Worm (Caenorhabditis elegans): ENCODE results near the gene mans-4.

Gene mans-4

ce11 chrIV:9090538-9091195 is 12.3 kb upstream of the mans-4 start:
- no peak for TF ChIP-seq cog-1 (tag; optimal IDR thresholded peaks at IDR 0.05)
- TF ChIP-seq ztf-23 (GFP tag; IDR thresholded peaks at IDR 0.05), result no peak
- no peak for TF ChIP-seq flt-1 (GFP tag; IDR thresholded peaks at IDR 0.05)
- no peak for TF ChIP-seq ztf-29 (GFP tag; IDR thresholded peaks at IDR 0.05)
- TF ChIP-seq ref-1 (GFP tag; conservative IDR thresholded peaks at IDR 0.05), result no peak
- TF ChIP-seq klf-2 (GFP tag; conservative IDR thresholded peaks at IDR 0.05), result no peak
- TF ChIP-seq med-1 (GFP tag; optimal IDR thresholded peaks at IDR 0.05; ENCODE audit: insufficient read depth), result no peak
- no peak for TF ChIP-seq T22C8.4 (GFP tag; IDR thresholded peaks at IDR 0.05)
- TF ChIP-seq tab-1 (GFP tag; IDR thresholded peaks at IDR 0.05), result no peak

- TF ChIP-seq ztf-23 (GFP tag; IDR thresholded peaks at IDR 0.05) (no peak), flt-1 (GFP tag; IDR thresholded peaks at IDR 0.05) (no peak), ztf-29 (GFP tag; IDR thresholded peaks at IDR 0.05) (no peak), tab-1 (GFP tag; IDR thresholded peaks at IDR 0.05) (no peak), cog-1 (tag; optimal IDR thresholded peaks at IDR 0.05) (no peak), med-1 (GFP tag; optimal IDR thresholded peaks at IDR 0.05; ENCODE audit: insufficient read depth) (no peak), T22C8.4 (GFP tag; IDR thresholded peaks at IDR 0.05) (no peak), ref-1 (GFP tag; conservative IDR thresholded peaks at IDR 0.05) (no peak), klf-2 (GFP tag; conservative IDR thresholded peaks at IDR 0.05) (no peak)
Observed at ce11 chrIV:9088294-9088693, 9.9 kb upstream of the mans-4 start, which contains the start of gene msa-1. Gene msa-1, plus strand, starts transcription at chrIV:9088594.

- no peak for TF ChIP-seq T22C8.4 (GFP tag; IDR thresholded peaks at IDR 0.05)
- TF ChIP-seq ref-1 (GFP tag; conservative IDR thresholded peaks at IDR 0.05), result no peak
- no peak for TF ChIP-seq med-1 (GFP tag; optimal IDR thresholded peaks at IDR 0.05; ENCODE audit: insufficient read depth)
- TF ChIP-seq klf-2 (GFP tag; conservative IDR thresholded peaks at IDR 0.05), result no peak
- no peak for TF ChIP-seq flt-1 (GFP tag; IDR thresholded peaks at IDR 0.05)
- TF ChIP-seq tab-1 (GFP tag; IDR thresholded peaks at IDR 0.05), result no peak
- TF ChIP-seq ztf-29 (GFP tag; IDR thresholded peaks at IDR 0.05), result no peak
- no peak for TF ChIP-seq ztf-23 (GFP tag; IDR thresholded peaks at IDR 0.05)
- TF ChIP-seq cog-1 (tag; optimal IDR thresholded peaks at IDR 0.05), result no peak
Observed at ce11 chrIV:9082055-9082454, 3.7 kb upstream of the mans-4 start, which contains the start of gene twk-8. Gene twk-8, plus strand, starts transcription at chrIV:9082355.

- no peak for TF ChIP-seq ref-1 (GFP tag; conservative IDR thresholded peaks at IDR 0.05)
- TF ChIP-seq ztf-23 (GFP tag; IDR thresholded peaks at IDR 0.05), result no peak
- no peak for TF ChIP-seq cog-1 (tag; optimal IDR thresholded peaks at IDR 0.05)
- TF ChIP-seq T22C8.4 (GFP tag; IDR thresholded peaks at IDR 0.05), result no peak
- no peak for TF ChIP-seq flt-1 (GFP tag; IDR thresholded peaks at IDR 0.05)
- TF ChIP-seq tab-1 (GFP tag; IDR thresholded peaks at IDR 0.05), result no peak
- no peak for TF ChIP-seq ztf-29 (GFP tag; IDR thresholded peaks at IDR 0.05)
- no peak for TF ChIP-seq klf-2 (GFP tag; conservative IDR thresholded peaks at IDR 0.05)
Observed at ce11 chrIV:9080201-9080600, 1.8 kb upstream of the mans-4 start.

- TF ChIP-seq klf-2 (GFP tag; conservative IDR thresholded peaks at IDR 0.05) (no peak), ztf-23 (GFP tag; IDR thresholded peaks at IDR 0.05) (no peak), ztf-29 (GFP tag; IDR thresholded peaks at IDR 0.05) (no peak), ref-1 (GFP tag; conservative IDR thresholded peaks at IDR 0.05) (no peak), flt-1 (GFP tag; IDR thresholded peaks at IDR 0.05) (no peak), T22C8.4 (GFP tag; IDR thresholded peaks at IDR 0.05) (no peak)
Observed at ce11 chrIV:9079330-9079729, 961 bp upstream of the mans-4 start.

ce11 chrIV:9074244-9074723 is 4.1 kb downstream of the mans-4 start, which contains the start of gene mppb-1:
Gene mppb-1, plus strand, starts transcription at chrIV:9074673.
- TF ChIP-seq med-1 (GFP tag; optimal IDR thresholded peaks at IDR 0.05; ENCODE audit: insufficient read depth) (no peak), T22C8.4 (GFP tag; IDR thresholded peaks at IDR 0.05) (no peak), tab-1 (GFP tag; IDR thresholded peaks at IDR 0.05) (no peak), ztf-23 (GFP tag; IDR thresholded peaks at IDR 0.05) (peak; percentile 80), klf-2 (GFP tag; conservative IDR thresholded peaks at IDR 0.05) (no peak), cog-1 (tag; optimal IDR thresholded peaks at IDR 0.05) (peak; percentile 23), ref-1 (GFP tag; conservative IDR thresholded peaks at IDR 0.05) (0 out of 2 replicates have a peak, but pooled peaks have one; percentile 30), ztf-29 (GFP tag; IDR thresholded peaks at IDR 0.05) (no peak), flt-1 (GFP tag; IDR thresholded peaks at IDR 0.05) (no peak)

- no peak for TF ChIP-seq ztf-23 (GFP tag; IDR thresholded peaks at IDR 0.05)
- TF ChIP-seq klf-2 (GFP tag; conservative IDR thresholded peaks at IDR 0.05), result no peak
- no peak for TF ChIP-seq cog-1 (tag; optimal IDR thresholded peaks at IDR 0.05)
- TF ChIP-seq T22C8.4 (GFP tag; IDR thresholded peaks at IDR 0.05), result no peak
- TF ChIP-seq med-1 (GFP tag; optimal IDR thresholded peaks at IDR 0.05; ENCODE audit: insufficient read depth), result no peak
Observed at ce11 chrIV:9070188-9070587, 8.2 kb downstream of the mans-4 start.

- TF ChIP-seq T22C8.4 (GFP tag; IDR thresholded peaks at IDR 0.05) (no peak), cog-1 (tag; optimal IDR thresholded peaks at IDR 0.05) (no peak), ref-1 (GFP tag; conservative IDR thresholded peaks at IDR 0.05) (no peak), ztf-29 (GFP tag; IDR thresholded peaks at IDR 0.05) (no peak), med-1 (GFP tag; optimal IDR thresholded peaks at IDR 0.05; ENCODE audit: insufficient read depth) (no peak), tab-1 (GFP tag; IDR thresholded peaks at IDR 0.05) (no peak), ztf-23 (GFP tag; IDR thresholded peaks at IDR 0.05) (no peak), klf-2 (GFP tag; conservative IDR thresholded peaks at IDR 0.05) (no peak), flt-1 (GFP tag; IDR thresholded peaks at IDR 0.05) (no peak)
Observed at ce11 chrIV:9069703-9070102, 8.7 kb downstream of the mans-4 start, which contains the start of gene nhr-11. Gene nhr-11, plus strand, starts transcription at chrIV:9070003.

ce11 chrIV:9067277-9068197 is 10.8 kb downstream of the mans-4 start:
- TF ChIP-seq flt-1 (GFP tag; IDR thresholded peaks at IDR 0.05), result peak; percentile 34; the same call in 1 of the 2 replicates
